Worm (Caenorhabditis elegans) whole organism, young adult: Measurements from ENCODE around the gene hex-5.

Source experiments
- F49E8.2 ChIP-seq: sonication (generic microtip); optimal IDR thresholded peaks from 3 replicates; lab custom pipeline; 2017; ENCODE audit warnings: missing genetic modification characterization, mild to moderate bottlenecking, missing compliant biosample characterization, antibody characterized with exemption, moderate library complexity; ENCODE audit not compliant: insufficient read depth
- hrde-1 ChIP-seq: sonication (generic microtip); optimal IDR thresholded peaks from 2 replicates; lab custom pipeline; 2016; ENCODE audit warnings: missing genetic modification characterization, mild to moderate bottlenecking, missing compliant biosample characterization, moderate library complexity, missing genotype, missing genetic modification reagents, borderline replicate concordance
- nhr-90 ChIP-seq: sonication (generic microtip); optimal IDR thresholded peaks from 2 replicates; lab custom pipeline; 2016; ENCODE audit warnings: missing genotype, mild to moderate bottlenecking, missing genetic modification characterization, missing compliant biosample characterization

DNA sequence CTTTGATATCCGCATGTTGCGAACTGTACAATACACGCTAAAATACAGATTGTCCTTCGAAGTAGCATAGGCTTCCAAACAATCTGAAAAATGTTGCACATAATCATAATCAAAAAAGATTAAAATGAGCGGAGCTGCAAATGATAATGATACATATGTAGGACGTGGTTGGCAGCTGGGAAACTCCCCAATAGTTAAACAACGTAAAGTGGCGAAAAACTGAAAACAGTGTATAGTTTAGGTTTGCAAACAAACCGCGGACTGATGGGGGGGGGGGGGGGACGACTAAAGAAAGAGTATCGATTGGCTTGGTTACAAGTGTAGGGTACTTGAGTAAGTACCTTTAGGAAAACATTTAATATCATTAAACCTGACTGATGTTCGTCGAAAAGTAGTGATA is at the start of gene hex-5:
- TF ChIP-seq nhr-90 (tag; lab: Kevin White, UChicago): no peak
- TF ChIP-seq hrde-1 (tag; lab: Kevin White, UChicago): no peak
- no peak for TF ChIP-seq F49E8.2 (tag; lab: Kevin White, UChicago)
